Worm (Caenorhabditis elegans) whole organism, dauer: ENCODE measurements around the gene otub-3.

Experiments used
- unc-62 ChIP-seq: sonication (generic microtip); optimal IDR thresholded peaks from 2 replicates; lab custom pipeline; 2017; ENCODE audit warnings: missing biosample characterization, missing genetic modification reagents, missing genetic modification characterization

Gene otub-3

DNA sequence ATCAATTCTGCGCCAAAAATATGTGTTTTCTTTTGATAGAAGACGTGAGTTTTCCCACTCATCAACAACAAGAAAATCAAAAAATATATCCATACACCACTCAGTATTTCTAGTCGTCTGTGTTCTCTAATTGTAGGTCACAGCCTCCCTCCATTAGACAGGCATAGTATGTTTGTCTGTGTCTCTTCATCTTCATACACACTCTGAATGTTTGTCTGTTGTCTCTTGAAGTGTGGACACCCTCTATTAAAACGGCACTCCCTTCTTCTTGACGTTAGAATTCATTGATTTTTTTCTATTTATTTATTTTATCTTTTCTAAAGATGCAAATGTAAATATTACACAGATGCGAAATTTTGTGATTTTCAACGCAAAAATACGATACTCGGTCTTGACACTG lies 9.4 kb downstream of the otub-3 start:
- no peak for TF ChIP-seq unc-62

DNA sequence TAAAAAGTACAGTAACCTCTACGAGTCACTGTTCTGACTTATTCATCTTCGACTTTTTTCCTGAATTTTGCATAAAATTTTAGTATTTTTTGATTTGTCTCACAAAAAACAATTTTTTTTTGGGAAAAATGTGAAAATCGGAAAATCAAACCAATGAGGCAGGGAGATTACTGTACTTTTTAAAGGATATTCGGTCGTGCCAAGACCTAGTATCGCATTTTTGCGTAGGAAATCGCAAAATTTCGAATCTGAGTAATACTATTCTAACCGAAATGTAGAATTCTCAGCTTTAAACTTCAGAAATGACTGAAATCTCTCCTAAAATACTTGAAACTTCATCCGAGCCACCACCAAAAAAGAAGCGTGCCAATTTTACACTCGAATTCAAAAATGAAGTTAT lies 9.8 kb downstream of the otub-3 start, which contains the start of gene F21D5.4:
F21D5.4 (plus strand) TSS at position 301 of the 400 bp plus-strand sequence.
- no peak for TF ChIP-seq unc-62

DNA sequence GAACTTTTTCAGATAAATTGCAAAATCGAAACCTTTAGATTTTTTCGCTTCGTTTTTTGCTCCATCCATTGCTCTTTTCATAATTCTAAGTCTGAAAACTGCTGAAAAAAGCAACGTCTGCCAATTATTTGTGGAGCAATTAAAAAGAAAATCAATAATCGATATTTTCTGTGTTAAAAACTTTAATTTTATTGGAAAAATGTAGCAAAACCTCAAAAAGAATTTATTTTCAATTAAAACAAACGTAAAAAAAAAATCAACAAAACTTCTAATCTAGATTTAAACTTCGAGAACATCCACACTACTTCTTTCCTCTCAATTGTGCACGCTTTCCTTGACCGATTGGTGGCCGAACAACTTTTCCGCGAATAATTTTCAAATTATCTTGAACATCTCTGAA lies 11.3 kb downstream of the otub-3 start, which contains the start of gene F21D5.5:
F21D5.5 (minus strand) TSS at position 101 of the 400 bp plus-strand sequence.
- TF ChIP-seq unc-62: no peak

DNA sequence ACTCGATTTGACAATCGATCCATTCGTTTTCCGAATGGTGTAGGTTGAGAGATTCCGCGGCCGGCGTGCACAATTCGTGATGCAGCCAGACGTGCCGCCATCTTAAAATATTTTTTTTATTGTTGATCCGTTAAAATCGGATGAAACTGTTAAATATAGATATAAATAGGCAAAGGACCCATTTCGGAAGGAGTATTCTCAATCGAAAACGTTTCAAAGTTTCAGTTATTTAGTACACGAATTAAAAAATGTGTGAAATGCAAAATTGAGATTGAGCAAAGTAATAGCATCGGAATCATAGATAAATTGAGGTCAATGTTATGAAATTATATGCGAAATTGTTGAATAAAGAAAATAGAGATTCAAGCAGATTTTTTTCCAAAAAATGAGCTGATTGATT lies 11.9 kb downstream of the otub-3 start, which contains the start of gene mrps-33:
mrps-33 (minus strand) TSS at position 101 of the 400 bp plus-strand sequence.
- no peak for TF ChIP-seq unc-62

DNA sequence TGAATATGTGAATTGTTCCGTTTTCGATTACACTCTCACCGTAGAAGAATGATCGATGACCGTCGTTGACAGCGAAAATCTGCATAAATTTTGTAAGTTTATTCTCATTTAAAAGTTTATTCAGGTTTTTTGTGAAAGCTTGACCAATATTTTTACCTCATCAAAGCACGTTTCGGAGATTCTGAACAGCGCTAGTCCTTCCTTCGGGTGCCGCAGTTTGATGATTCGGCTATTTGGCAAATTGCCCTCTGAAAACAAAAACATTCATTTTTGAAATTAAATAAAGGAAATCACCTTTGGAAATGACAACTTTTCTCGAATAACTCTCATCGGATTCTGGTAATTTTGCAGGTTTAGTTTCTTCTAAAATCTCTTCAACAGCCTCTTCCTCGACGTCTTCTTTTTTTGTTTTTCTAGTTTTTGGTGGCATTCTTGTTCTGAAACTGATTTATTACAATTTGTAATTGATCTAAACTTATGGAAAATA lies 13.0 kb downstream of the otub-3 start, which contains the start of gene F21D5.6:
F21D5.6 (minus strand) TSS at position 437 of the 487 bp plus-strand sequence.
- no peak for TF ChIP-seq unc-62

DNA sequence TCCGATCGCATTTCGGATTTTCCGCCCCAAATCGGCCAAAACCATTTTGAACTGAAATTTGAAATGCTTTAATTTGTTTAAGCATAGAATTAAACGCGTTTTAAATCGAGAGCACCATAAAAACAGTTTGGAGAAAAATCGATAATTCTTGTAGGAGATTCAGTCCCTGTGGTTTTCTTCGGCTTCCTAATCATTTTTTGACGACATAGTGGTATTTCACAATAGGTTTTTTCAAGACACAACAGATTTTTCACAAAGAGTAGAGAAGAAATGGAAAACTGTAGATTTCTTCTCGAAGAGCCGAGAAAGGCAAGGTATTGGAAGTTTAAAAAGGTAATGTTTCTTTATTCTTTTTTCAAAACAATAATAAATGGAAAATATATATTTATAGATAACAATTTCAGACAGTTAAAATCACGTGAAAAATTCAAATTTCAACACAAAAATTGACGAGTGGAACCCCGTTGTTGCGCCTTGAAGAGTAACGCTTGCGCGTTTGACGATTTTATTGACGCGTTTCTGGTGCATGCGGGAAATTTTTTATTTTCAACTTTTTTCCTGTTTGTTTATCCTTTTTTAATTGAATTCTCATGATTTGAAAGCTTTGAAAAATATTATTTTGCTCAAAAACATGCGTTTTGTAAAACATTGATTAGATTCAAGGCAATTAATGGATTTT lies 15.8 kb downstream of the otub-3 start, which contains the start of gene F21D5.7:
F21D5.7 (minus strand) TSS at position 51 of the 679 bp plus-strand sequence.
- TF ChIP-seq unc-62: no peak

DNA sequence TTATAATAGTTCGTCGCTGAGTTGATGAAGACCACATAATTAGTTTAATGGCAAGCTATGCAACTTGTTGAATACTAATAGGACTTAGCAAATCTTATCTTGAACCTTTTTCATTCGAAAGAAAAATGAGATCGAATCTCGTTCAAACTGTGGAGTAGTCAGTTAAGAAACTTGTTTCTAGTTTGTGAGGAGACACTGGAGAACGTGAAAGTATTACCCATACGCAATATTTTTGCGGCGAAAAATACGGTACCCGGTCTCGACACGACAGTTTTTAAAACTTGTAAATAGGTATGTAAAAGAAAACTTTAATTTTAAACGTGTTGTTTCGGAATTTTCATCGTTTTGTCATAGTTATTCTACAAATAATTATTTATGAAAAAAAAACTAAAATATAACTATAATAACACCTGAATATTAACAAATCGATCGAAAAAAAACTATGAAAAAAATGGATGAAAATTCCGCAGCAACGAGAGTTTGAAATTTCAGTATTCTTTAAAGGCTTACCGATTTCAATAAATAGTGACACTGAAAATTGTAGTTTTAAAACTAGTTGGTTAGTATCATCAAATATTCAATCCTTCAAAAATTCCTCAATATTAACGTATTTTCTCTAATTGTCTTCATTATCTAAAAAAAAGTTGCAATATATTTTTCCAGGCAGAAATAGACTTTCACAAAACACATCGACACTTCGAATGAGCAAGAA lies 17.8 kb downstream of the otub-3 start, which contains the start of the genes F20C5.7 and parg-1:
F20C5.7 (minus strand) TSS at position 101 of the 712 bp plus-strand sequence.
parg-1 (plus strand) TSS at position 662 of the 712 bp plus-strand sequence.
- TF ChIP-seq unc-62: no peak

DNA sequence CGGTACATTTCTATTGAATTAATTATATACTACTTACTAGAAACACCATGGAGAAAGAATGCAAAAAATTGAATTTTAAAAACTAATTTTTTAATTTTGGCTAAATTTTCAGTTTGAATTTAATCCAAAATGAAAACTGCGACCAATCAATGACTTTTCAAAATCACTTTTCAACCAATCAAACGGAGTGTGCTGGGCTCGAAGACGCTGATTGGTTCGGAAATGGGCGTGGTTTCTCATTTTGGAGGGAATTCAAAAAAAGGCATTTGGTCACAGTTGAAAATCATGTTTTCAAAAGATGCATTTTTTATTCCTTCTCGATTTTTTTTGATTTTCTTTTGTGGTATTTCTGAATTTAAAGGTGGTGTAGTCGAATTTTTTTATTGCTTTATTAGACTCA lies 21.0 kb downstream of the otub-3 start:
- no peak for TF ChIP-seq unc-62

DNA sequence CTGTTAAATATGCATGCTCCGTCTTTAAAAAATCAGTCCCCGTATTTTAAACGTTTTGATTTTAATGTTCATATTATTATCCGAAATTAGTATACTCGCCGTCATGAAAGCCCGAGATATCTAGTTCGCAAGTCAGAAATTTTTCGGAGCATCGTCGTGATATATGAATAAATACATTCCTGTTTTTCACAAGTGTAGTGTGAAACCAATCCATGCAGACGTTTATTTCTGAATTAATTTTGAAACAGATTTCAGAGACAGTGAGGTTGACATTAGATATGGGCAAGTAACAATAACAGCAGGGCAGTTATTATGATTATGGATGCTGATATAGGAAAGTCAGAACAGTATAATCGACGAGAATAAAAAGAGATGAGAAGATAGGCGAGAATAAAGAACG lies 24.5 kb downstream of the otub-3 start:
- TF ChIP-seq unc-62: no peak

DNA sequence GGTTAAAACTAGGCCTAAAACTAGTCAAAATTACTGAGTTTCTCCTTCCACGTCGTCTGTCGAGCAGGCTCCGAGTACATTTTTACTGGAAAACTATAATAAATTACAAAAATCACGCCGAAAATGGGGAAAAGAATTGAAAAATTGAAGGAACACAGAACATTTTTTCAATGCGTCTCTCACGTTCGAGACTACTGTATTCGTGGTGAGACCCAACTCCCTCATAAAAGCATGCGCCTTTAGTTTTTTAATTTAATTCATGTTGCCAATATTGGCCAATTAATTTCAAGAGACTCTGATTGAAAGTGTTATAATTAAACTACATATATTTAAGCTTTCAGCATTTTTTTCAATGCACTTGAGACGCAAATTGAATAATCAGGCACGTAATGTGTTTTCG lies 26.2 kb downstream of the otub-3 start:
- TF ChIP-seq unc-62: no peak

DNA sequence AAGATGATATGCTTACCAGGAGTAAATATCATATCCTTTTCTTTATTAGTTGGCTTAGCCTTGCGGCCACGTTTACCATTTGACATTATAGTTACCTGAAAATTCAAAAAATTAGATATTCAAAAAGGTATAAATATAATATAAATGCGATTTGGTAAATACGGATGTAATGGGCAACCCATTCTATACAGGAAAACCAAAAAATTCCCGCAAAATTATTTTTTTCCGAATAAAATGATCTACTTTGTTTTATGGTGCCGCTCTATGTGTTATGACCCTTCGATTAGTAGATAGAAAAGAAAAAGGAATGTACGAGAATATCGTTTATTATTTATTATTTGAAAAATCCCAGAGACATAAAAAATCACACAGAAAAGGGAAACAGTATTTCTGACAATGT lies 26.8 kb downstream of the otub-3 start, which contains the start of gene elli-1:
elli-1 (minus strand) TSS at position 101 of the 400 bp plus-strand sequence.
- no peak for TF ChIP-seq unc-62

DNA sequence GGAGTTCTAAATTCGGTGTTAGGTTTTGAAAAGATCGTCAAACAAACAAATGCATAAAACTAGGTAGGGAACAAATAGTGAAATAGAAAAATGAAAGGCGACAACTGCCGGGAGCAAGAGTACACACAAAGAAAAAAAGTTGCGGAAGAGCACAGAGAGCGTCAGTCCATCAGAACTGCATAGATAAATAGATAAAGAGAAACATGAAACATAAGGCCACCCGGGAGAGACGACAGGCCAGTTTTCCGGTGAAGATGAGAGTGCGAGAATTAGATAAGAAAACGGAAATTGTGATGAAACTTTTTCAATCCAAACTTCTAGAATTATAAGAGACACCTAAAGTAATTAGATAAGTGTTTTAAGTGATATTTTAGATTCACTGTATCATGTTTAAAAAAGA lies 29.8 kb downstream of the otub-3 start:
- TF ChIP-seq unc-62: no peak

DNA sequence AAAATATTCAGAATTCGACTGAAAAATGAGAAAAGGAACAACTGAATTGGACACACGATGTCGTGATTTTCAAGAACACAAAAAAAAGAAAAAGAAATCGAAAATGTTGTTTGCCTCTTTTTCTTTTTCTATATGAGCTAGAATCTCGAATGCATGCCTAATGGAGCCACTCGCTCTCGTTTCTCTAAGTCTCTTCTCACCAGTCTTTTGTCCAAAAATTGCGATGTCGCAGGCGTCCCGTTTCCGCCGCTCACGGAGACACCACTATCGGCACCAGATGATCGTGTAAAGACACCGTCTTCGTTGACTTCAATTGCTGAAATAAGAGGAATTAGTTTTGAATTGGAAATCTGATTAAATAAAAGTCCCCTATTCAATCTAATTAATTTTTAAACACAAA lies 30.6 kb downstream of the otub-3 start:
- no peak for TF ChIP-seq unc-62

DNA sequence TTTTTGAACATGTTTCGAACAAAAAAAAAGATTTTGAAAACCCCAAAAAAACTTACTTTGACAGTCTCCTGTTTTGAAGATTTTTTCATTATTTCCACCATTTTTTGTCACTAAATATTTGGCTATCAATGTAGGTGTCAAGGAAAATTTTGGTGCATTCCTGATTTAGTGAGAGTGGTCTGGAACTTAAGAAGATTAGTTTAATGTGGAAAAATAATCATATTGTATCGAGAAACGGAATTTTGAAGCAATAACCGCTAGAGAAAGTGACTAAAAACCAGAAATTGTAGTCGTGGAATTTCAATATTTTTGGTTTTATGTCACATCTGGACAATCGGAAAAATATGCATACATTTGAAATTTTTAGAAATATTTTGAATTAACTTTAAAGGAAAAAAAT lies 33.9 kb downstream of the otub-3 start, which contains the start of the genes F20C5.11 and klp-11:
F20C5.11 (minus strand) TSS at position 101 of the 400 bp plus-strand sequence.
klp-11 (minus strand) TSS at position 171 of the 400 bp plus-strand sequence.
- TF ChIP-seq unc-62: no peak

DNA sequence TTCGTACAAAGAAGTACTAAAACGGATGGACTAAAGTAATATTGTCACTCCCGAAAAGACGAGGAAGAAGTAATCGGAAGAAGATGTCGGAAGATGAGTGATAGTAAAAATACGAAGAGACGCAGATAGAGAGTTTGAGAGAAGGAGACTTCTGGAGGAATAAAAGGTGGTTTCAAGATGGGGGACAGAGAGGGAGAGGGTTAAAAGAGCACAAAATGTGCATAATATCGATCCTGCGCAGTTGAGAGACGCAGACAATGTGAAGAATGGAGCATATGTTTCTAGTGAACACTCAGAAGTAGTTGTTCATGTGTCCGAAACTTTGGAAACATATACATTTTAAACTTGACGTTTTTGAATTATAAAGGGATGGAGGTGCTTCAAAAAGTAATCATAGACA lies 34.5 kb downstream of the otub-3 start:
- TF ChIP-seq unc-62: no peak

DNA sequence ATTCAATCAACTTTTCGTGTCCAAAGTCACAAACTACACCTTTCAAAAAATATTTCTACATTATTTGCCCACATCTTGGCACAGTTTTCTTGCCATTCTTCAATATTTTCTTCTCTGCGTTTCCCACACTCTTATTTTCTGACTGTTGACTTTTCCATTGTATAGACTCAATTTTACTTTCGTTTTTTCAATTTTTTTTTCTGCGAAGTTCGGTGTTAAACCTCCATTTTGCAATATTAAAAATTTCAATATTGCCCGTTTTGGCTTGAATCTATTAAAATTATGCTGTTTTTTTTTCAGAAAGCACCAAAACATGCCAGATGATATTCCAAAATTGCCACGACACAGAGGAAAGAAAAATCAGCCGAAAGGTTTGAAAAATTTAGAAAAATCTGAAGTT lies 36.6 kb downstream of the otub-3 start, which contains the start of gene cdc-50.B:
cdc-50.B (plus strand) TSS at position 301 of the 400 bp plus-strand sequence.
- TF ChIP-seq unc-62: no peak

DNA sequence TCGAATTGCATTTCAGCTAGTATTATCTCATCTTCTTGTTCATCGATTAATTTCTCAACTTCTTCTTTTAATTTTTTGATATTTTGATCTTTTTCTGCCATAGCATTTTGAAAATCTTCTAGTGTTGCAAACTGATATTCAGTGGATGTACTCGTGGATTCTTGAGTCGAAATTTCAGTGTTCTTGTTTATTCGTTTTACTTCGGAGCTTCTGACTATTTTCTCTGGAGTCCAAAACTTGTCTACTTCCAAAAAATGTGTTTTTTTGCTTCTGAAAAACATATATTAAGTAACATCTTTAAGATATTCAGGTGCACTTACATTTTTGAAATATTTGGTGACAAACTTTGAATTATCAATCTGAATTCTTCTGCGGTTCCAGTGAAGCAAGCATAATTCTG lies 41.6 kb downstream of the otub-3 start, which contains the start of gene F20C5.5:
F20C5.5 (minus strand) TSS at position 101 of the 400 bp plus-strand sequence.
- no peak for TF ChIP-seq unc-62
